Worm (Caenorhabditis elegans) whole organism, L2 larva: ENCODE data around the gene C04F5.2.

Source experiments
- C34F6.9 ChIP-seq: fragments of 150-350 bp; optimal IDR thresholded peaks from 2 replicates; lab custom pipeline; 2014; ENCODE audit warnings: missing biosample characterization, missing genetic modification characterization
- F13H6.1 ChIP-seq: sonication (generic microtip); optimal IDR thresholded peaks from 2 replicates; lab custom pipeline; 2016; ENCODE audit warnings: missing genetic modification characterization, missing compliant biosample characterization
- R02D3.7 ChIP-seq: fragments of 150-350 bp; optimal IDR thresholded peaks from 2 replicates; lab custom pipeline; 2014; ENCODE audit warnings: missing biosample characterization, missing genetic modification characterization
- Y55F3AM.14 ChIP-seq: fragments of 200-800 bp; sonication (Bioruptor generic); optimal IDR thresholded peaks from 2 replicates; lab custom pipeline; 2018; ENCODE audit warnings: mild to moderate bottlenecking, missing genetic modification characterization, missing compliant biosample characterization
- ZK546.5 ChIP-seq: sonication (generic microtip); optimal IDR thresholded peaks from 2 replicates; lab custom pipeline; 2017; ENCODE audit warnings: missing biosample characterization, missing genetic modification characterization
- alr-1 ChIP-seq: fragments of 150-350 bp; optimal IDR thresholded peaks from 2 replicates; lab custom pipeline; 2014; ENCODE audit warnings: missing biosample characterization, missing genetic modification characterization
- aly-2 ChIP-seq: fragments of 150-350 bp; optimal IDR thresholded peaks from 2 replicates; lab custom pipeline; 2014; ENCODE audit warnings: missing biosample characterization, missing genetic modification characterization
- ceh-16 ChIP-seq: fragments of 150-350 bp; optimal IDR thresholded peaks from 2 replicates; lab custom pipeline; 2014; ENCODE audit warnings: missing biosample characterization, missing genetic modification characterization
- ceh-82 ChIP-seq: fragments of 150-350 bp; optimal IDR thresholded peaks from 2 replicates; lab custom pipeline; 2014; ENCODE audit warnings: missing biosample characterization, missing genetic modification characterization
- crh-2 ChIP-seq: sonication (generic microtip); optimal IDR thresholded peaks from 2 replicates; lab custom pipeline; 2017; ENCODE audit warnings: missing biosample characterization, missing genetic modification characterization
- dmd-4 ChIP-seq: sonication (generic microtip); optimal IDR thresholded peaks from 2 replicates; lab custom pipeline; 2017; ENCODE audit warnings: missing biosample characterization, missing genetic modification characterization
- egl-27 ChIP-seq: sonication (generic microtip); optimal IDR thresholded peaks from 3 replicates; lab custom pipeline; 2017; ENCODE audit warnings: missing biosample characterization, missing genetic modification reagents, missing genetic modification characterization
- elt-1 ChIP-seq: fragments of 150-350 bp; optimal IDR thresholded peaks from 2 replicates; lab custom pipeline; 2014; ENCODE audit warnings: missing biosample characterization, missing genetic modification characterization
- elt-3 ChIP-seq: sonication (generic microtip); optimal IDR thresholded peaks from 2 replicates; lab custom pipeline; 2017; ENCODE audit warnings: missing biosample characterization, missing genetic modification characterization
- fos-1 ChIP-seq: fragments of 150-350 bp; optimal IDR thresholded peaks from 2 replicates; lab custom pipeline; 2014; ENCODE audit warnings: missing biosample characterization, missing genetic modification characterization
- gmeb-1 ChIP-seq: fragments of 150-350 bp; optimal IDR thresholded peaks from 2 replicates; lab custom pipeline; 2014; ENCODE audit warnings: missing biosample characterization, missing genetic modification characterization
- lin-11 ChIP-seq: fragments of 150-350 bp; sonication (generic microtip); optimal IDR thresholded peaks from 2 replicates; lab custom pipeline; 2014; ENCODE audit warnings: missing biosample characterization, missing genetic modification characterization, inconsistent platforms, mixed read lengths
- lin-13 ChIP-seq: fragments of 150-350 bp; optimal IDR thresholded peaks from 2 replicates; lab custom pipeline; 2014; ENCODE audit warnings: missing biosample characterization, missing genetic modification reagents, missing genetic modification characterization
- lsy-2 ChIP-seq, 2 experiments: fragments of 150-350 bp in 1 of 2; sonication (generic microtip) in 1 of 2; optimal IDR thresholded peaks; 2 replicates each; lab custom pipeline; 2014 to 2017; ENCODE audit warnings: missing biosample characterization in 2 of 2, missing genetic modification characterization in 2 of 2
- mbf-1 ChIP-seq: sonication (generic microtip); optimal IDR thresholded peaks from 2 replicates; lab custom pipeline; 2017; ENCODE audit warnings: missing biosample characterization, missing genetic modification characterization
- mdl-1 ChIP-seq, 2 experiments: fragments of 150-350 bp in 1 of 2; sonication (generic microtip) in 1 of 2; optimal IDR thresholded peaks; 2 replicates each; lab custom pipeline; 2017; ENCODE audit warnings: missing biosample characterization in 2 of 2, missing genetic modification characterization in 2 of 2
- nhr-10 ChIP-seq: sonication (generic microtip); optimal IDR thresholded peaks from 2 replicates; lab custom pipeline; 2017; ENCODE audit warnings: missing biosample characterization, missing genetic modification characterization
- nhr-11 ChIP-seq: fragments of 150-350 bp; optimal IDR thresholded peaks from 2 replicates; lab custom pipeline; 2014; ENCODE audit warnings: missing biosample characterization, missing genetic modification characterization
- nhr-12 ChIP-seq: fragments of 150-350 bp; optimal IDR thresholded peaks from 2 replicates; lab custom pipeline; 2014; ENCODE audit warnings: missing biosample characterization, missing genetic modification characterization
- nhr-129 ChIP-seq: fragments of 150-350 bp; optimal IDR thresholded peaks from 2 replicates; lab custom pipeline; 2014; ENCODE audit warnings: missing biosample characterization, missing genetic modification characterization
- nhr-21 ChIP-seq: fragments of 150-350 bp; optimal IDR thresholded peaks from 2 replicates; lab custom pipeline; 2014; ENCODE audit warnings: missing biosample characterization, missing genetic modification characterization
- nhr-23 ChIP-seq: fragments of 150-350 bp; optimal IDR thresholded peaks from 2 replicates; lab custom pipeline; 2014; ENCODE audit warnings: missing biosample characterization, missing genetic modification reagents, missing genetic modification characterization
- nhr-237 ChIP-seq: fragments of 150-350 bp; optimal IDR thresholded peaks from 2 replicates; lab custom pipeline; 2014; ENCODE audit warnings: missing biosample characterization, missing genetic modification characterization
- nhr-25 ChIP-seq: fragments of 150-350 bp; sonication (generic microtip); optimal IDR thresholded peaks from 3 replicates; lab custom pipeline; 2014; ENCODE audit warnings: missing biosample characterization, missing genetic modification characterization
- nhr-77 ChIP-seq: fragments of 150-350 bp; optimal IDR thresholded peaks from 2 replicates; lab custom pipeline; 2014; ENCODE audit warnings: missing biosample characterization, missing genetic modification characterization
- peb-1 ChIP-seq: fragments of 150-350 bp; optimal IDR thresholded peaks from 2 replicates; lab custom pipeline; 2014; ENCODE audit warnings: missing biosample characterization, missing genetic modification characterization
- sem-4 ChIP-seq: fragments of 150-350 bp; optimal IDR thresholded peaks from 2 replicates; lab custom pipeline; 2014; ENCODE audit warnings: missing biosample characterization, missing genetic modification reagents, missing genetic modification characterization
- skn-1 ChIP-seq: sonication (generic microtip); optimal IDR thresholded peaks from 2 replicates; lab custom pipeline; 2017; ENCODE audit warnings: missing biosample characterization, missing genetic modification characterization
- sma-3 ChIP-seq: sonication (generic microtip); optimal IDR thresholded peaks from 2 replicates; lab custom pipeline; 2016; ENCODE audit warnings: missing genetic modification reagents, missing genetic modification characterization, missing compliant biosample characterization
- sma-9 ChIP-seq, 2 experiments: fragments of 150-350 bp in 1 of 2; sonication (generic microtip) in 1 of 2; optimal IDR thresholded peaks; 2 replicates each; lab custom pipeline; 2014 to 2016; ENCODE audit warnings: missing genetic modification characterization in 2 of 2, mild to moderate bottlenecking in 1 of 2, missing biosample characterization in 1 of 2, missing compliant biosample characterization in 1 of 2, missing genetic modification reagents in 1 of 2, moderate library complexity in 1 of 2
- snpc-4 ChIP-seq: fragments of 150-350 bp; optimal IDR thresholded peaks from 2 replicates; lab custom pipeline; 2014; ENCODE audit warnings: missing biosample characterization, missing genetic modification characterization
- unc-55 ChIP-seq: fragments of 150-350 bp; sonication (generic microtip); optimal IDR thresholded peaks from 3 replicates; lab custom pipeline; 2014; ENCODE audit warnings: missing biosample characterization, missing genetic modification reagents, missing genetic modification characterization
- unc-62 ChIP-seq: fragments of 150-350 bp; optimal IDR thresholded peaks from 2 replicates; lab custom pipeline; 2014; ENCODE audit warnings: missing biosample characterization, missing genetic modification reagents, missing genetic modification characterization
- zag-1 ChIP-seq: fragments of 150-350 bp; optimal IDR thresholded peaks from 2 replicates; lab custom pipeline; 2014; ENCODE audit warnings: missing biosample characterization, missing genetic modification characterization
- ztf-1 ChIP-seq: fragments of 200-800 bp; sonication (Bioruptor generic); conservative IDR thresholded peaks from 2 replicates; pipeline ENCODE4 v1.3.6; 2022; ENCODE audit warnings: missing genetic modification characterization, missing compliant biosample characterization
- ztf-4 ChIP-seq: fragments of 150-350 bp; optimal IDR thresholded peaks from 2 replicates; lab custom pipeline; 2014; ENCODE audit warnings: missing biosample characterization, missing genetic modification characterization

The C04F5.2 gene

DNA sequence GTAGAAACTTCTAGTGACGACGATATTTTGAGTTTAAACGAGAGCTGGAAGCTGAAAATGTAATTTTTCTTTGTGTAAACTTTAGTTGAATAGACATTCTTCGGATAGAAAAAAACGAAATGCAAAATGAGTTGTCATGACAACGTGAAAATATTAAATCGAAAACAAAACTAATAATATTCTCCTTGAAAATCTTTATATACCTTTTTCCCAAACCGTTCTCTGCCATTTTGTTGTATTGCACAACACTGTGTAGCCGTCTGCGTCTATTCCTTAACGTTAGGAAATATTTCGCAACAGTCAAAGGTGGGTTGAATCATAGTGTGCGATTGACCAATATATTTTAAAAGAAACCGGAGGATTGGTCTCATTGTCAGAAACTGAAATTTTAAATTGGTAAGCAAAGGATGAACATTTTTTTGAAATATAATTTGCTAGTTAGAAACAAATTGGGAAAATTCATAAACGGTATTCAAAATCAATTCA lies 16.0 kb downstream of the C04F5.2 start, which contains the start of gene Y58A7A.3 (continued):
- TF ChIP-seq snpc-4, result no peak
- TF ChIP-seq Y55F3AM.14, result no peak
- TF ChIP-seq C34F6.9 (tag; lab: Kevin White, UChicago), result peak; percentile 62
- no peak for TF ChIP-seq nhr-12 (tag; lab: Kevin White, UChicago)

DNA sequence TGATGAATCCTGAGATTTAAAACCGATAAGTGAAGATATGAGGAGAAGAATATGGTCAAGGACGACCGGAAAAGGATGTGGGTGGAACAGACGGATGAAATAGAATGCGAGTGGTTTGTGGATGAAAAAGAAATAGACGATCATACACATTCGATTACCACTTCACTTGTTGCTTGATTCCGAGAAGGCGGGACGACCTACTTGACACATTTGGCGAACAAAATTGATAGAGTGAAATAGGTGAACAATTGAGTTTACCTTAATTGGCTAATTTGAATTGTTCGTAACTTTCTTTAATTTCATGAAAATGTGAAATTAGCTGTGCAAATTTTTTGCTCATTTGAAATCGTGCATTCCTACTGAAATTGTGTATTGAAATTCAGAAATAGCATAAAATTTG lies 24.9 kb downstream of the C04F5.2 start, which contains the start of gene Y58A7A.2:
Gene Y58A7A.2, minus strand, starts transcription at position 101 of the 400 bp plus-strand sequence.
- TF ChIP-seq ceh-82, result no peak
- no peak for TF ChIP-seq nhr-11 (tag; lab: Kevin White, UChicago)
- no peak for TF ChIP-seq elt-1 (tag; lab: Kevin White, UChicago)
- no peak for TF ChIP-seq snpc-4
- no peak for TF ChIP-seq ZK546.5 (tag; lab: Kevin White, UChicago)
- no peak for TF ChIP-seq F13H6.1 (tag; lab: Kevin White, UChicago)
- no peak for TF ChIP-seq alr-1
- no peak for TF ChIP-seq unc-55
- no peak for TF ChIP-seq nhr-10 (tag; lab: Kevin White, UChicago)
- TF ChIP-seq, all 48 proteins: peak for 0

DNA sequence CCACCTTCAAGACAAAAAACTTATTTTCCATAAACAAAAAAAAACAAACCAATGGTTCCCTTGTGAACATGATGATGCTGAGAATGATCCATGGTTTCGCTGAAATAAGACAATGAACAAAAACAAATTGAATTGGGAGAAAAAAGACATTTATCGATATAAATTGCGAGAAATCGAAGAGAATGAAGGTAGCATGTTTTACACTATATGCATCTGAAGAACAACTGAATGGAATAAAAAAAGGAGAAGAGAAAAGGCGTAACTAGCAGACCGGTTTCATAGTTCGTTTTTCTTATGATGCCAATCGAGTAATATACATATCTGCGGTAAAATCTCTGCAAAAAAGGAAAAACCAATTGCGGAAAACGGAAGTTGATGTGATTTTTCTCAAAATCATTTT lies 27.5 kb downstream of the C04F5.2 start, which contains the start of gene Y58A7A.1:
Gene Y58A7A.1, minus strand, starts transcription at position 101 of the 400 bp plus-strand sequence.
- TF ChIP-seq nhr-23 (tag; lab: Kevin White, UChicago), result no peak
- TF ChIP-seq mdl-1 (tag; optimal IDR thresholded peaks at IDR 0.05; lab: Kevin White, UChicago), result no peak
- TF ChIP-seq aly-2 (tag; lab: Kevin White, UChicago), result no peak
- TF ChIP-seq, all 48 proteins: peak for 0

- TF ChIP-seq crh-2 (tag; lab: Kevin White, UChicago), result peak; percentile 58
- TF ChIP-seq sma-9 (GFP tag; optimal IDR thresholded peaks at IDR 0.05; lab: Kevin White, UChicago), result no peak
- TF ChIP-seq sma-9 (tag; optimal IDR thresholded peaks at IDR 0.05; lab: Kevin White, UChicago), result no peak
- no peak for TF ChIP-seq gmeb-1
- no peak for TF ChIP-seq R02D3.7 (tag; lab: Kevin White, UChicago)
- no peak for TF ChIP-seq nhr-77
- TF ChIP-seq mdl-1 (tag; optimal IDR thresholded peaks at IDR 0.05; lab: Kevin White, UChicago), result no peak
- no peak for TF ChIP-seq aly-2 (tag; lab: Kevin White, UChicago)
- TF ChIP-seq sem-4, result no peak
- TF ChIP-seq zag-1 (tag; lab: Kevin White, UChicago), result no peak
- no peak for TF ChIP-seq ceh-16
- no peak for TF ChIP-seq alr-1
- TF ChIP-seq fos-1 (tag; lab: Kevin White, UChicago), result peak; percentile 86
- TF ChIP-seq ceh-82, result no peak
- no peak for TF ChIP-seq unc-62 (GFP tag; lab: Kevin White, UChicago)
- TF ChIP-seq elt-3 (tag; lab: Kevin White, UChicago), result no peak
- no peak for TF ChIP-seq mbf-1 (tag; lab: Kevin White, UChicago)
- TF ChIP-seq lin-13 (GFP tag; lab: Kevin White, UChicago), result no peak
These were observed 29.5 kb downstream of the C04F5.2 start for ce11 chrV:5067390-5067789.

ce11 chrV:5064761-5065421 lies 32.0 kb downstream of the C04F5.2 start, which contains the start of gene mlk-1:
Gene mlk-1 (minus strand): TSS chrV:5064811.
- TF ChIP-seq nhr-23 (tag; lab: Kevin White, UChicago) (no peak), sma-3 (GFP tag; lab: Kevin White, UChicago) (no peak), nhr-25 (peak; percentile 70), elt-3 (tag; lab: Kevin White, UChicago) (no peak), mbf-1 (tag; lab: Kevin White, UChicago) (no peak), nhr-11 (tag; lab: Kevin White, UChicago) (no peak), peb-1 (tag; lab: Kevin White, UChicago) (no peak), sma-9 (GFP tag; optimal IDR thresholded peaks at IDR 0.05; lab: Kevin White, UChicago) (peak; percentile 60), sma-9 (tag; optimal IDR thresholded peaks at IDR 0.05; lab: Kevin White, UChicago) (no peak), crh-2 (tag; lab: Kevin White, UChicago) (peak; percentile 44), Y55F3AM.14 (peak; percentile 73), nhr-237 (tag; lab: Kevin White, UChicago) (no peak), unc-62 (GFP tag; lab: Kevin White, UChicago) (no peak), egl-27 (tag; lab: Kevin White, UChicago) (no peak), lsy-2 (tag; optimal IDR thresholded peaks at IDR 0.05; lab: Kevin White, UChicago) (peak; percentile 17 to 71), nhr-12 (tag; lab: Kevin White, UChicago) (no peak), F13H6.1 (tag; lab: Kevin White, UChicago) (peak; percentile 86), nhr-129 (tag; lab: Kevin White, UChicago) (peak; percentile 86), skn-1 (tag; lab: Kevin White, UChicago) (no peak), dmd-4 (tag; lab: Kevin White, UChicago) (no peak), nhr-77 (no peak), ceh-16 (no peak), zag-1 (tag; lab: Kevin White, UChicago) (peak; percentile 40), nhr-21 (tag; lab: Kevin White, UChicago) (peak; percentile 46), sem-4 (no peak), nhr-10 (tag; lab: Kevin White, UChicago) (no peak), elt-1 (tag; lab: Kevin White, UChicago) (no peak), lin-11 (peak; percentile 6), lin-13 (GFP tag; lab: Kevin White, UChicago) (peak; percentile 20), ztf-1 (GFP tag; lab: Robert Waterston, UW) (no peak), ztf-4 (tag; lab: Kevin White, UChicago) (no peak)
